Worm (Caenorhabditis elegans): ENCODE measurements around the gene frm-8.

ce11 chrIII:3152848-3153247 lies 66.1 kb downstream of the frm-8 start, which contains the start of gene C44B11.6:
- TF ChIP-seq nhr-232 (tag; optimal IDR thresholded peaks at IDR 0.05) (no peak), dmd-4 (tag; optimal IDR thresholded peaks at IDR 0.05; ENCODE audit: borderline replicate concordance) (no peak), lim-6 (tag; optimal IDR thresholded peaks at IDR 0.05) (no peak), pha-4 (tag; optimal IDR thresholded peaks at IDR 0.05) (no peak), dve-1 (tag; optimal IDR thresholded peaks at IDR 0.05) (no peak), ahr-1 (tag; optimal IDR thresholded peaks at IDR 0.05) (no peak), sox-4 (tag; optimal IDR thresholded peaks at IDR 0.05) (no peak), lin-11 (tag; optimal IDR thresholded peaks at IDR 0.05) (no peak)

Data from whole organism, late embryonic.